Fruit fly (Drosophila melanogaster): Measurements from ENCODE around the gene CG7655.

The CG7655 gene

DNA sequence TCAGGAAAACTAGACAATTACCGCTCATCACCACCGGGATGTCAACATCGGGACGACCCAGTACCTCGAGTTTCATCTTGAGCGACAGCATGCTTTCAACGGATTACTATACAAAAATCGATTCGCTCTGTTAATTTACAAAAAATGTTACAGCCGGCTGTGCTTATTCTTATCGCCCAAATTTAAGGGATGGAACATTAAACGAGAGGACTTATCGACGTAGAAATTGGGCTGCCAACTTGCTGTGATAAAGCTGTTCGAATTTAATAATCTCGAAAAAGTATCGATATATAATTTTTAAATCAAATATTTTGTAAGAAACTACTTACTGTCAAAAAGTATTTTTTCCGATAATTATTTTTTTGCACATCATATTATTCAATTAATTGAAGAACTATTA is 4.4 kb downstream of the CG7655 start, which contains the start of gene CG31249 (continued):
- TF ChIP-seq GATAe (GFP tag; conservative IDR thresholded peaks at IDR 0.05) (no peak), Dbx (GFP tag; IDR thresholded peaks at IDR 0.05) (peak; percentile 27; the same call in 1 of the 3 replicates), tio (GFP tag; optimal IDR thresholded peaks at IDR 0.05) (no peak), H15 (GFP tag; IDR thresholded peaks at IDR 0.05) (no peak), CG11560 (tag; IDR thresholded peaks at IDR 0.05) (no peak), esg (GFP tag; conservative IDR thresholded peaks at IDR 0.05) (no peak), tup (GFP tag; optimal IDR thresholded peaks at IDR 0.05) (no peak), CG4854 (GFP tag; optimal IDR thresholded peaks at IDR 0.05) (no peak), CG31224 (GFP tag; IDR thresholded peaks at IDR 0.05) (no peak), pfk (GFP tag; optimal IDR thresholded peaks at IDR 0.05) (no peak), Hey (tag; optimal IDR thresholded peaks at IDR 0.05) (no peak), Bgb (GFP tag; IDR thresholded peaks at IDR 0.05; ENCODE audit: partially characterized antibody) (peak; percentile 80), crol (GFP tag; IDR thresholded peaks at IDR 0.05) (no peak), CG10267 (tag; optimal IDR thresholded peaks at IDR 0.05) (peak; percentile 15), Usf (GFP tag; optimal IDR thresholded peaks at IDR 0.05) (no peak), CG10431 (GFP tag; optimal IDR thresholded peaks at IDR 0.05) (no peak), CG43689 (GFP tag; IDR thresholded peaks at IDR 0.05) (no peak), BEAF-32 (GFP tag; optimal IDR thresholded peaks at IDR 0.05) (peak; percentile 78), CG10654 (GFP tag; optimal IDR thresholded peaks at IDR 0.05) (no peak), Sin3A (optimal IDR thresholded peaks at IDR 0.05) (no peak), D19B (GFP tag; optimal IDR thresholded peaks at IDR 0.05) (no peak), CG5953 (GFP tag; IDR thresholded peaks at IDR 0.05) (no peak), Blimp-1 (GFP tag; optimal IDR thresholded peaks at IDR 0.05) (no peak), gem (tag; optimal IDR thresholded peaks at IDR 0.05) (no peak), oc (tag; optimal IDR thresholded peaks at IDR 0.05) (no peak), zfh1 (GFP tag; IDR thresholded peaks at IDR 0.05) (no peak), CG7987 (GFP tag; optimal IDR thresholded peaks at IDR 0.05) (no peak), CG6765 (GFP tag; optimal IDR thresholded peaks at IDR 0.05) (no peak), CG1602 (GFP tag; optimal IDR thresholded peaks at IDR 0.05) (no peak), CG42726 (GFP tag; IDR thresholded peaks at IDR 0.05; ENCODE audit: partially characterized antibody) (no peak), dmrt11E (tag; optimal IDR thresholded peaks at IDR 0.05) (no peak), CG17361 (GFP tag; IDR thresholded peaks at IDR 0.05) (no peak), CG12104 (GFP tag; optimal IDR thresholded peaks at IDR 0.05) (no peak), CG14860 (GFP tag; IDR thresholded peaks at IDR 0.05; ENCODE audit: partially characterized antibody) (0 out of 3 replicates have a peak, but pooled peaks have one; percentile 40), H2.0 (GFP tag; IDR thresholded peaks at IDR 0.05) (no peak), trem (tag; optimal IDR thresholded peaks at IDR 0.05) (peak; percentile 98), CrebB (tag; optimal IDR thresholded peaks at IDR 0.05) (no peak), CG34224 (GFP tag; IDR thresholded peaks at IDR 0.05; ENCODE audit: partially characterized antibody) (peak; percentile 83), sqz (GFP tag; optimal IDR thresholded peaks at IDR 0.05) (no peak), psq (GFP tag; optimal IDR thresholded peaks at IDR 0.05) (no peak), kah (GFP tag; optimal IDR thresholded peaks at IDR 0.05) (no peak), tx (GFP tag; optimal IDR thresholded peaks at IDR 0.05) (no peak), CG31441 (GFP tag; IDR thresholded peaks at IDR 0.05) (no peak), CG6854 (GFP tag; optimal IDR thresholded peaks at IDR 0.05) (no peak), CTCF (GFP tag; optimal IDR thresholded peaks at IDR 0.05) (no peak), Camta (GFP tag; optimal IDR thresholded peaks at IDR 0.05) (no peak), inv (GFP tag; IDR thresholded peaks at IDR 0.05; ENCODE audit: partially characterized antibody) (peak; percentile 34; the same call in 1 of the 2 replicates), CG11093 (GFP tag; IDR thresholded peaks at IDR 0.05) (no peak), Hr39 (optimal IDR thresholded peaks at IDR 0.05) (no peak), CG18764 (GFP tag; optimal IDR thresholded peaks at IDR 0.05) (no peak), CG14667 (GFP tag; IDR thresholded peaks at IDR 0.05) (no peak), caup (GFP tag; optimal IDR thresholded peaks at IDR 0.05; ENCODE audit: severe bottlenecking) (no peak), CG17912 (GFP tag; optimal IDR thresholded peaks at IDR 0.05) (no peak)
